Fruit fly (Drosophila melanogaster) whole organism, pupa: ENCODE results near the gene CG18766.

Experiments used
- CG13204 ChIP-seq: fragments of 200-800 bp; sonication (Bioruptor generic); optimal IDR thresholded peaks from 2 replicates; lab custom pipeline; 2018; ENCODE audit warnings: missing biosample characterization, mild to moderate bottlenecking, missing genetic modification characterization, moderate library complexity
- CG14655 ChIP-seq: fragments of 200-800 bp; sonication (Bioruptor generic); optimal IDR thresholded peaks from 3 replicates; lab custom pipeline; 2017; ENCODE audit warnings: mild to moderate bottlenecking, missing biosample characterization, missing genetic modification reagents, missing genetic modification characterization
- CG17806 ChIP-seq: fragments of 200-800 bp; sonication (Bioruptor generic); optimal IDR thresholded peaks from 2 replicates; lab custom pipeline; 2018; ENCODE audit warnings: missing biosample characterization, mild to moderate bottlenecking, missing genetic modification characterization, moderate library complexity
- CG34367 ChIP-seq: fragments of 200-800 bp; sonication (Bioruptor generic); optimal IDR thresholded peaks from 2 replicates; lab custom pipeline; 2018; ENCODE audit warnings: missing biosample characterization, mild to moderate bottlenecking, missing genetic modification characterization
- CG8159 ChIP-seq: fragments of 200-800 bp; sonication (Bioruptor generic); optimal IDR thresholded peaks from 3 replicates; lab custom pipeline; 2018; ENCODE audit warnings: missing biosample characterization, mild to moderate bottlenecking, missing genetic modification characterization, moderate library complexity
- EcR ChIP-seq: fragments of 200-800 bp; sonication (Bioruptor generic); optimal IDR thresholded peaks from 3 replicates; lab custom pipeline; 2019; ENCODE audit warnings: missing biosample characterization, missing genetic modification characterization, mild to moderate bottlenecking, moderate library complexity, missing genetic modification reagents
- Pif1B ChIP-seq: fragments of 200-800 bp; sonication (Bioruptor generic); optimal IDR thresholded peaks from 3 replicates; lab custom pipeline; 2016; ENCODE audit warnings: missing biosample characterization, missing genetic modification characterization
- Snoo ChIP-seq: fragments of 200-800 bp; sonication (Bioruptor generic); optimal IDR thresholded peaks from 3 replicates; lab custom pipeline; 2017; ENCODE audit warnings: missing biosample characterization, mild to moderate bottlenecking, missing genetic modification characterization, inconsistent platforms
- gl ChIP-seq: fragments of 200-800 bp; sonication (Bioruptor generic); optimal IDR thresholded peaks from 2 replicates; lab custom pipeline; 2018; ENCODE audit warnings: missing biosample characterization, mild to moderate bottlenecking, missing genetic modification characterization

DNA sequence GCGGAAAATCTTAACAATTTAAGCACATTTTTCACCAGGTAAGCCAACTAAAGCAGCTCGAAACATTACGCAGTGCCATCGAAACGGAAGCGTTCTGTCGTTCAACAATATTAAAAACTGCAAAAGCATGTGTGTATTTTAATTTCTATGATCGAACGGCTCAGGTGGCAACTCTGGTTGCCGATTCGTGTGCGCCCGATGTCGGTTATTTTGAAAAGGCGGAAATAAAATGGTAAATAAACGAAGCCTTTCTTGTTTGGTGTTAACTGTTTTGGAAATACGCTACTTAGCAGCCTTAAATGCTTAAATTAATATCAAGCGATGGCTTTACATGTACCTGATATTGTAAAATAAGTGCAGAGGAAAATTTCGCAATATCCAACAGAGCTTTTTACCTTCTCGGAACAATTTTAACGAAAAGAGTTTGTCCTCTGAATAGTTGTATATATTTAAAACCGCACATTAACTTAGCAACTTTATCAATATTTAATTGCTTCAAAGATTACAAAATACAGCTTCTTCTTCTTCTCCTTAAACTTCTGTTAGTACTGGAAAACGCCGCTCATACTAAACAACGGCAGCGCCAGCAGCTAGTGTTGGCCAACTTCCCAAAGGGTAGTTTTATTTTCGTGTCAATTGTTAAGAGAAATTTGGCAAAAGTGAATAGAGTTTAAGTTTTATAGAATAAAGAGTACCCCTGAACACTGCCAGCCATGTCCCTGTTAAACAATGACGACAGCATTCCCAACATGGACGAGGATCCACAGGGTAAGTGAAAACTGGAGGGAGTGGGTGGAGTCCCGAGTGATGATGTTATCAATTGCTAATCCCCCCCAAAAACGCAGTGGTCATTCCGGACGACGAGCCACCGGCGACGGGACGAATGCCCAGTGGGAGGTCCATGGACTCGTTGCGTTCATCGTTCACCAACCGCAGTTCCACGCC, 28.3 kb upstream of the CG18766 start, which contains the start of gene CG5934:
- TF ChIP-seq CG8159 (tag; lab: Kevin White, UChicago), result no peak
- TF ChIP-seq CG34367 (tag; lab: Kevin White, UChicago), result no peak
- TF ChIP-seq CG17806 (tag; lab: Kevin White, UChicago), result no peak
- TF ChIP-seq gl (tag; lab: Kevin White, UChicago), result no peak
- TF ChIP-seq EcR (GFP tag; lab: Kevin White, UChicago), result no peak
- TF ChIP-seq Pif1B (GFP tag; lab: Kevin White, UChicago), result no peak
- no peak for TF ChIP-seq Snoo
- TF ChIP-seq CG14655 (GFP tag; lab: Kevin White, UChicago), result no peak
- no peak for TF ChIP-seq CG13204
